Worm (Caenorhabditis elegans) whole organism, L4 larva: ENCODE results near the gene ZK105.6.

Experiments
- Y48G9A.11 ChIP-seq: fragments of 200-800 bp; sonication (Bioruptor generic); IDR thresholded peaks from 2 replicates; pipeline ENCODE4 v1.3.6; 2022; ENCODE audit warnings: missing genetic modification reagents, missing genetic modification characterization, missing compliant biosample characterization
- aly-2 ChIP-seq: sonication (generic microtip); optimal IDR thresholded peaks from 2 replicates; lab custom pipeline; 2018; ENCODE audit warnings: missing biosample characterization, missing genetic modification characterization
- ama-1 ChIP-seq: fragments of 150-350 bp; optimal IDR thresholded peaks from 2 replicates; lab custom pipeline; 2014; ENCODE audit warnings: inconsistent platforms, mixed read lengths
- ceh-32 ChIP-seq: sonication (generic microtip); optimal IDR thresholded peaks from 2 replicates; lab custom pipeline; 2016; ENCODE audit warnings: mild to moderate bottlenecking, missing genetic modification characterization, missing compliant biosample characterization; ENCODE audit not compliant: poor library complexity
- dve-1 ChIP-seq: sonication (generic microtip); optimal IDR thresholded peaks from 2 replicates; lab custom pipeline; 2017; ENCODE audit warnings: antibody characterized with exemption, mild to moderate bottlenecking, missing genetic modification characterization, missing compliant biosample characterization; ENCODE audit not compliant: insufficient read depth
- lsy-2 ChIP-seq, 2 experiments: fragments of 150-350 bp in 1 of 2; sonication (generic microtip) in 1 of 2; optimal IDR thresholded peaks; 2 replicates each; lab custom pipeline; 2014 to 2017; ENCODE audit warnings: missing biosample characterization in 2 of 2, missing genetic modification characterization in 2 of 2
- nhr-11 ChIP-seq: fragments of 150-350 bp; optimal IDR thresholded peaks from 2 replicates; lab custom pipeline; 2014; ENCODE audit warnings: missing biosample characterization, missing genetic modification characterization
- nhr-77 ChIP-seq: fragments of 150-350 bp; optimal IDR thresholded peaks from 2 replicates; lab custom pipeline; 2014; ENCODE audit warnings: missing biosample characterization, missing genetic modification characterization
- snpc-4 ChIP-seq: fragments of 150-350 bp; optimal IDR thresholded peaks from 2 replicates; lab custom pipeline; 2014; ENCODE audit warnings: missing biosample characterization, missing genetic modification characterization
- unc-62 ChIP-seq, 3 experiments: fragments of 150-350 bp in 1 of 3; sonication (generic microtip); optimal IDR thresholded peaks in 2 of 3; peaks in 1 of 3; 1 replicate in 1 of 3; 2 replicates in 2 of 3; lab custom pipeline; 2014 to 2017; ENCODE audit warnings: missing biosample characterization in 3 of 3, missing genetic modification characterization in 3 of 3, missing genetic modification reagents in 3 of 3, missing genotype in 1 of 3

ce11 chrV:7728003-7728678, 4.3 kb upstream of the ZK105.6 start:
- TF ChIP-seq Y48G9A.11: no peak
- peak; percentile 36 for TF ChIP-seq nhr-77 (tag; lab: Kevin White, UChicago)
- no peak for TF ChIP-seq ama-1
- TF ChIP-seq aly-2 (tag; lab: Kevin White, UChicago): no peak
- peak; percentile 59 for TF ChIP-seq ceh-32 (tag; lab: Kevin White, UChicago)
- peak; percentile 75 for TF ChIP-seq nhr-11
- peak; percentile 77 for TF ChIP-seq lsy-2 (tag; optimal IDR thresholded peaks at IDR 0.05; lab: Kevin White, UChicago)
- TF ChIP-seq snpc-4 (tag; lab: Kevin White, UChicago): no peak
- peak in 1 of 2 experiments; percentile 94 for TF ChIP-seq unc-62 (GFP tag; optimal IDR thresholded peaks at IDR 0.05 in 1 of 2; lab: Kevin White, UChicago)
- no peak for TF ChIP-seq unc-62 (tag; optimal IDR thresholded peaks at IDR 0.05; lab: Kevin White, UChicago)
- TF ChIP-seq dve-1 (tag; lab: Kevin White, UChicago): peak; percentile 29
